Fruit fly (Drosophila melanogaster) Kc167 (cell line): Measurements from ENCODE around the gene Tim17a2.

Experiments
- Myc ChIP-seq: fragments of >200 bp; optimal IDR thresholded peaks from 2 replicates; lab custom pipeline; 2017; ENCODE audit warnings: missing external identifiers
- Sin3A ChIP-seq: fragments of >200 bp; optimal IDR thresholded peaks from 2 replicates; lab custom pipeline; 2018; ENCODE audit warnings: missing external identifiers
- h ChIP-seq: fragments of >200 bp; optimal IDR thresholded peaks from 3 replicates; lab custom pipeline; 2018; ENCODE audit warnings: missing external identifiers
- insv ChIP-seq: fragments of >200 bp; optimal IDR thresholded peaks from 3 replicates; lab custom pipeline; 2018; ENCODE audit warnings: missing external identifiers
- psq ChIP-seq: fragments of >200 bp; optimal IDR thresholded peaks from 2 replicates; lab custom pipeline; 2017; ENCODE audit warnings: missing external identifiers
- ttk ChIP-seq: sonication (Bioruptor generic); optimal IDR thresholded peaks from 2 replicates; lab custom pipeline; 2017; ENCODE audit warnings: missing external identifiers

- TF ChIP-seq h (lab: Kevin White, UChicago): no peak
- no peak for TF ChIP-seq insv (lab: Kevin White, UChicago)
- no peak for TF ChIP-seq Myc (lab: Kevin White, UChicago)
- no peak for TF ChIP-seq psq (lab: Kevin White, UChicago)
- TF ChIP-seq ttk: no peak
- TF ChIP-seq Sin3A: no peak
These were observed 43.0 kb downstream of the Tim17a2 start, which contains the start of the genes Prosbeta2R2 and CG1116 for dm6 chr3R:5219466-5219865.
